Worm (Caenorhabditis elegans): ENCODE results near the gene oac-32.

The oac-32 gene

DNA sequence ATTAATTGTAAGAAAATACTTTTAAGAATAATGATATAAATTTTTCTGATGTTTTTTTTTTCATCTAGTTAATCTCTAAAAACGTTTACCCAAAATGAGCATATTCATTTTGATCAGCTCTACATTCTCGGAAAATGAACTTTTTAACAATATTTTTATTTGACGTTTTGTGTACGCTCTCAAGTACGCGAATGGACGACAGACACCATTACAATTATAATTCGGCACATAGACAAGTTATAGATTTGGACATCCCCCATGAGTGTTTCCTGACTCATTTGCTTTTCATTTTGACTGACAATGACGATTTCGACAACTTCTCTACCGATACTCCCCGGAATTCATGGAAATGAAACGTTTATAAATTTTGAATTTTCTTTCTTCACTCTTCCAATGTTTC is 46.4 kb downstream of the oac-32 start, which contains the start of gene sru-27:
Gene sru-27 (plus strand): TSS at position 301 of the 400 bp plus-strand sequence.
- TF ChIP-seq unc-62 (GFP tag; optimal IDR thresholded peaks at IDR 0.05): no peak

DNA sequence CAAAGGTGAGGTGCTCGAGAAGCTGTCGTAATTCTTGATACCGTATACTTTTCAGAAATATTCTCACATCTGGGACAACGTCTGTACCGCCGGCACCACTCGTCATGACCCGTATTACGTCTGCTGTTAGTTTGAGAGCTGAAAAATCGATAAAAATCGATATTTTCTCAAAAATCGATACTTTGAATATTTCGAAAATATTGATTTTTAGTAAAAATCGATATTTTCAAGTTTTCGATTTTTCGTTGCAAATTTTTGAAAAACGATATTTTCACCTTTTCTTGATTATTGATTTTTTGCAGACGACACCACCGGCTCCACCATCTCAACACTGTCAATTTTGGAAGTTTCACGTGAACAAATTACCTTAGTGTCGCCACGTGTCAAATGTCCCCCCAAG is 49.8 kb downstream of the oac-32 start:
- no peak for TF ChIP-seq unc-62 (GFP tag; optimal IDR thresholded peaks at IDR 0.05)

DNA sequence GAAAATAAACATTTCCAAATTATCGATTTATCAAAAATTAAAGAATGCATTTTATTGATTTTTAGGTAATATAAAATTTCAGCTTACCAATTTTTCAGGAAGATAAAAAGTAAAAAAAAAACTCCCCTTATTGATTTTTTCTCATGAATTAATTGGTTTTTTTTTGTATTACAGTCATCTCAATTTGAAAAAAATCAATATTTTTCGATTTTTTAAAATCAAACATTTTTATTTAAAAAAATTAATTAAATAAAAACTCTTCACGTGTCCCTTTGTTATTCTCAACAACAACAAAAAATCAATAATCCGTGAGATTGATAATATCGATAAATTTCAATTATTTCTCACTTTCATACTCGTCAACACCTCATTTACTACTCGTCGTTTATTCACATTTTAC is 50.2 kb downstream of the oac-32 start, which contains the start of gene C38C3.3:
Gene C38C3.3 (plus strand): TSS at position 301 of the 400 bp plus-strand sequence.
- no peak for TF ChIP-seq unc-62 (GFP tag; optimal IDR thresholded peaks at IDR 0.05)

DNA sequence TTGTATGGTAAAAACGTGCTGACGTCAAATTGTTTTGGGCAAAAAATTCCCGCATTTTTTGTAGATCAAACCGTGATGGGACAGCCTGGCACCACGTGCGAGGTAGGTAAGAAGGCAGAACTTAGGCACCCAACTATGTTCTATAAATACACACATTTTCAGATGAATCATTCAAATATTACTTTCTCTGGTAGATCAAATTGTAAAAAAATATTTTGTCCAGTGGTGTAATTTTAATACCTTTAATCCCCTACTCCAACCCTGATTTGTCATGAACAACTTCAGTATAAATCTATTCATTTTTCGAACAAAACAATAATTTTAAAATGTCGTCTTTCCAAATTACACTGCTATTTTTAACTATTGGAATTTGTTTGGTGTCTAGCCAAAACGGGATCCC is 51.1 kb downstream of the oac-32 start, which contains the start of gene spig-7:
Gene spig-7 (plus strand): TSS at position 301 of the 400 bp plus-strand sequence.
- no peak for TF ChIP-seq unc-62 (GFP tag; optimal IDR thresholded peaks at IDR 0.05)
